Worm (Caenorhabditis elegans): ENCODE data around the gene D1054.18.

DNA sequence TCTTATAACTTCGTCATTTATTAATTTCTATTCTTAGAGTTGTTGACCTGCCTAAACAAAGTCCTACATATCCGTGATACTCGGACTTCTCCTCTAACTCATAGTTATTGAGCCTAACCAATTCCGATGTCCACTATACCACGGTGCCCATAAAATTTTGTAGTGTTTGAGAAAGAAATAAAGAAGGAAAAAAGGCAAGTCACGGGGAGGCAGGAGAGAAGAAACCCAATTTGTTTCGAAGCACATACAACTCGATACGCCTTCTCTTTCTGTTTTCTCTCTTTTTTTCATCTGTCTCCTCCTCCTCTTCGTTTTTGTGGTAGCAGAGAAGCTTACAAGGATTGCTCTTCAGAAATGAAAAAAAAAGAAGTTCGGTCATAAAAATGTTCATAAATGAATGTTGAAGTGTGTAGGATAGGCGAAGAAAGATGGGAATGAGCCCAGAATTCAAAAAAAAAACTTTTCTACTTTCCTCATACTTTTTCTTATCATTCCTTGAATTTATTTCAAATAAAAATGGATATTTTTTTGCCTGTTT lies 33.8 kb upstream of the D1054.18 start:
- TF ChIP-seq ceh-28 (tag; optimal IDR thresholded peaks at IDR 0.05) (no peak), nhr-67 (tag; optimal IDR thresholded peaks at IDR 0.05) (no peak), unc-62 (GFP tag; optimal IDR thresholded peaks at IDR 0.05) (no peak), pqm-1 (tag; optimal IDR thresholded peaks at IDR 0.05) (no peak)
